Fruit fly (Drosophila melanogaster) whole organism, pupa: ENCODE measurements around the gene E2f2.

ENCODE experiments used
- CG12605 ChIP-seq: fragments of 200-800 bp; sonication (Bioruptor generic); IDR thresholded peaks from 2 replicates; pipeline ENCODE4 v1.3.6; 2022; ENCODE audit warnings: missing biosample characterization, missing genetic modification characterization
- CG14655 ChIP-seq: fragments of 200-800 bp; sonication (Bioruptor generic); optimal IDR thresholded peaks from 3 replicates; lab custom pipeline; 2017; ENCODE audit warnings: mild to moderate bottlenecking, missing biosample characterization, missing genetic modification reagents, missing genetic modification characterization
- CG15710 ChIP-seq: fragments of 200-800 bp; sonication (Bioruptor generic); optimal IDR thresholded peaks from 2 replicates; lab custom pipeline; 2018; ENCODE audit warnings: missing biosample characterization, mild to moderate bottlenecking, missing genetic modification characterization, moderate library complexity
- CG32121 ChIP-seq: fragments of 200-800 bp; sonication (Bioruptor generic); IDR thresholded peaks from 2 replicates; pipeline ENCODE4 v1.3.6; 2022; ENCODE audit warnings: missing biosample characterization, missing genetic modification characterization
- CG4496 ChIP-seq: fragments of 200-800 bp; sonication (Bioruptor generic); IDR thresholded peaks from 3 replicates; pipeline ENCODE4 v1.3.6; 2022; ENCODE audit warnings: missing biosample characterization, missing genetic modification characterization
- CG8301 ChIP-seq: fragments of 200-800 bp; sonication (Bioruptor generic); optimal IDR thresholded peaks from 2 replicates; lab custom pipeline; 2018; ENCODE audit warnings: missing biosample characterization, mild to moderate bottlenecking, missing genetic modification characterization
- EcR ChIP-seq: fragments of 200-800 bp; sonication (Bioruptor generic); optimal IDR thresholded peaks from 3 replicates; lab custom pipeline; 2019; ENCODE audit warnings: missing biosample characterization, missing genetic modification characterization, mild to moderate bottlenecking, moderate library complexity, missing genetic modification reagents
- Pif1A ChIP-seq: fragments of 200-800 bp; sonication (Bioruptor generic); optimal IDR thresholded peaks from 3 replicates; lab custom pipeline; 2016; ENCODE audit warnings: missing biosample characterization, missing genetic modification characterization
- Pif1B ChIP-seq: fragments of 200-800 bp; sonication (Bioruptor generic); optimal IDR thresholded peaks from 3 replicates; lab custom pipeline; 2016; ENCODE audit warnings: missing biosample characterization, missing genetic modification characterization
- Snoo ChIP-seq: fragments of 200-800 bp; sonication (Bioruptor generic); optimal IDR thresholded peaks from 3 replicates; lab custom pipeline; 2017; ENCODE audit warnings: missing biosample characterization, mild to moderate bottlenecking, missing genetic modification characterization, inconsistent platforms
- fd96Ca ChIP-seq: fragments of 200-800 bp; sonication (Bioruptor generic); IDR thresholded peaks from 3 replicates; pipeline ENCODE4 v1.3.6; 2022; ENCODE audit warnings: missing biosample characterization, missing genetic modification characterization

dm6 chr2L:21107651-21108489, 48.7 kb downstream of the E2f2 start:
- TF ChIP-seq Pif1B: no peak
- no peak for TF ChIP-seq CG4496
- TF ChIP-seq Snoo (tag; lab: Kevin White, UChicago): no peak
- TF ChIP-seq fd96Ca (GFP tag; lab: Robert Waterston, UW): no peak
- no peak for TF ChIP-seq CG12605 (GFP tag; lab: Robert Waterston, UW)
- TF ChIP-seq CG14655: peak; percentile 56
- TF ChIP-seq Pif1A (GFP tag; lab: Kevin White, UChicago): peak; percentile 32
- no peak for TF ChIP-seq EcR (GFP tag; lab: Kevin White, UChicago)
- TF ChIP-seq CG15710 (tag; lab: Kevin White, UChicago): peak; percentile 12
- TF ChIP-seq CG8301 (tag; lab: Kevin White, UChicago): peak; percentile 64
- peak; percentile 13; the same call in 1 of the 2 replicates for TF ChIP-seq CG32121 (GFP tag; lab: Robert Waterston, UW)
